Worm (Caenorhabditis elegans) whole organism, L4/young adult: ENCODE results near the gene F45D3.1.
A peak's percentile ranks its signal among the peaks of the same experiment; 100 is the strongest.

Experiments
- W03F9.2 ChIP-seq: fragments of 150-350 bp; optimal IDR thresholded peaks from 2 replicates; lab custom pipeline; 2014; ENCODE audit warnings: missing biosample characterization, missing genetic modification characterization
- dao-5 ChIP-seq: sonication (generic microtip); optimal IDR thresholded peaks from 2 replicates; lab custom pipeline; 2016; ENCODE audit warnings: missing genotype, missing genetic modification characterization, moderate library complexity, missing compliant biosample characterization
- him-1 ChIP-seq: sonication (generic microtip); optimal IDR thresholded peaks from 2 replicates; lab custom pipeline; 2016; ENCODE audit warnings: missing genotype, missing genetic modification reagents, missing genetic modification characterization, missing compliant biosample characterization

The F45D3.1 gene

DNA sequence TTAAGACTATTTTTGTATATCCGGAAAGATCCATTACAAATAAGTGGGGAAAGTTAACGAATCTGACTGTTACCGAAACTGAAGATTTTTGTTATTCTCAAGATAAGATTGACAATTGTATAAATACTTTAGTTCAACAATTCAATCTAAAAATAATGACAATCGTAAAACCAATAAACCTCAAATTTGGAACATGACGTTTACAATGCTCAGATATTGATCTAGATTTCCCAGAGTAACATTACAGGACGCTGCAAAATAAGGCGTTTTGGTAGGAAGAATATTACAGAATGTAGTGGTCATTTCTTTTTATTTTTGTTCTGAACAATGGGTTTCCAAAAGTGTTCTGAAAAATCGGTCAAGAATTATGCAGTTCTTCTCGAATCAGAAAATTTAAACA is at the start of gene F45D3.1:
Gene F45D3.1 (plus strand): TSS at position 301 of the 400 bp plus-strand sequence.
- TF ChIP-seq W03F9.2 (tag; lab: Kevin White, UChicago), result no peak
- TF ChIP-seq dao-5, result no peak
- no peak for TF ChIP-seq him-1 (tag; lab: Kevin White, UChicago)

ce11 chrV:12477139-12477538 is 49.7 kb upstream of the F45D3.1 start:
- TF ChIP-seq him-1 (tag; lab: Kevin White, UChicago), result no peak
- TF ChIP-seq W03F9.2 (tag; lab: Kevin White, UChicago), result no peak
- TF ChIP-seq dao-5, result no peak

ce11 chrV:12478111-12478510 is 48.7 kb upstream of the F45D3.1 start, which contains the start of gene atn-1:
atn-1 (plus strand) TSS chrV:12478411.
- TF ChIP-seq W03F9.2 (tag; lab: Kevin White, UChicago) (no peak), dao-5 (no peak), him-1 (tag; lab: Kevin White, UChicago) (no peak)

DNA sequence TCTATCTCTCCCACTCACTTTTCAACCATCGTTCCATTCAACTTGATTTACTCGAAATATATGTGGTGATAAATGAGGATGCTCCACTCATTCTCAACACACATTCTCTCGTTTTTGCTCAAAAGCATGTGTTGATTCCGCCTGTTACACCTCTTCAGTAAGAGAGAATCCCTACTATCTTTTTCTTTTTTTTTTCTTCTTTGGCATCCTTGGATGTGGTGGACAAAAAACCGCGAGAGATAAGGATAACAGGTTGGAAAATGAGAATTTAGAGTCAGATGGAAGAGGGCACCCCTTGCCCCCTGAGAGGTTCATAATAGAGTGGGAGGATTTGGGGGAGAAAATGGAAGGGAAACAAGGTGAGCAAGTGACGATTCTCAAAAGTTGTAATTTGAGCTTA is 47.9 kb upstream of the F45D3.1 start:
- TF ChIP-seq dao-5 (no peak), him-1 (tag; lab: Kevin White, UChicago) (no peak), W03F9.2 (tag; lab: Kevin White, UChicago) (no peak)

- TF ChIP-seq W03F9.2 (tag; lab: Kevin White, UChicago) (no peak), him-1 (tag; lab: Kevin White, UChicago) (no peak), dao-5 (no peak)
Observed at ce11 chrV:12484585-12484984, 42.3 kb upstream of the F45D3.1 start, which contains the start of gene srt-39. srt-39 (plus strand) TSS chrV:12484885.

- TF ChIP-seq him-1 (tag; lab: Kevin White, UChicago) (no peak), W03F9.2 (tag; lab: Kevin White, UChicago) (no peak), dao-5 (no peak)
Observed at ce11 chrV:12486934-12487333, 39.9 kb upstream of the F45D3.1 start, which contains the start of gene inx-11. inx-11 (plus strand) TSS chrV:12487234.

DNA sequence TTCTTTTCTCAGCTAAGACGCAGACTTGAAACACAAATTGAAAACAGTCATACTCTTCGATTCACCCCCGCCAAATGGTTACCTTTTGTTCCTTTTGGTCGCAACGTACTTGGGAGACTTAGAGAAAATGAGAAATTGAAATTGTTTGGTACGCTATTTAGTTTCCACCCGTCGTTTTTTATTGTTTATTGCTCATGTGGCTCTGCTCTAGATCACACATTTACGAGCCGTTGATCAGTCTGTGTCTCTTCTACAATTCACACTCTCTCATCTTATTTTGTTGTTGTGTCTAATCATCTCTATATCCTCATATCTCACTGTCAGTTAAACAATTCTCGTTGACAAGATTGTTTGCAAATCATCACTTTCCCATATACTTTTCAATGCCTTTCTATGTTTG is 38.9 kb upstream of the F45D3.1 start:
- no peak for TF ChIP-seq W03F9.2 (tag; lab: Kevin White, UChicago)
- TF ChIP-seq him-1 (tag; lab: Kevin White, UChicago), result no peak
- no peak for TF ChIP-seq dao-5

DNA sequence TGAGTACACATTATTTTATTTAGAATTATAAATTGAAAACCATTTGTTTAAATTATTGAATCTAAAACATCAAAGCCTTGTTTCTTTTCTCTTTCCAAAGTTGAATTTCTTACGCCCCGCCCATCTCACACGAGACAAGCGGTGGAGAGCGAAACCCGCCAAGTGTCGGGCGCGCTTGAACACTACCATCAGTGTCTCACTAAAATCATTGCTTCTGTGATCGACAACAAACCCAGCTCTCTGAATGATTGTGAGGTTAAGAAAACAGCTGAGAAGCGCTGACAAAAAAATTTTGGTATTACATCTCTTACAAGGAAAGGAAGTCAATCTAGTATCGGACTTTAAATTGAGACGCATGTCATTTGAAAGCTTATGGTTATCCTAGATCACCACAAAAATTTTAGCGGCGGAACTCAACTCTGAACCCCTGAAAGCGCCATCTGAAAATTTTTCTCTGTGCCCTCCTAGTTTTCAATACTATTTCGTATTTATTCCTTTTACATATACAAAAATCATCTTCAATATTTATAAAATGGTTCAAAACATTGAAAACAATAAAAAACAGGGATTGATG is 35.7 kb upstream of the F45D3.1 start:
- no peak for TF ChIP-seq dao-5
- TF ChIP-seq W03F9.2 (tag; lab: Kevin White, UChicago), result peak; percentile 63
- no peak for TF ChIP-seq him-1 (tag; lab: Kevin White, UChicago)

DNA sequence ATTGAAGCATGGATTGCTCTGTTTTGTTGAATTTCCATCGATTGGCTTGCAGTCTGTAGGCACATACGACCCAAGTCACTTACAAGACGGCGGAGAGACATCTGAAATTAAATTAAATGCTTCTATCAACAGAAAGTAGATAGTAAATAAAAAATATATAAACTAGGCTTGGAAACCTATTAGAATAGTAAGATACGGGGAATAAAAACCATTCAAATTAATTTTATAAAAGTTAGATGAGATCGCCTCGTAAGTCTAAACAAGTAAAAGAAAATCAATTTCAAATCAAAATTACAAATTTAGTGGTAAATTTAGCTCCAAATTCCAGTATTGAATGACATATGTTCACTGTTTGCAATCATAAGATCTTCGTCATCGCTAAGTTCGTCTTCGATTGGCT is 32.3 kb upstream of the F45D3.1 start, which contains the start of gene mrps-11:
Gene mrps-11 (minus strand): TSS at position 101 of the 400 bp plus-strand sequence.
- TF ChIP-seq W03F9.2 (tag; lab: Kevin White, UChicago) (no peak), him-1 (tag; lab: Kevin White, UChicago) (no peak), dao-5 (no peak)

- peak; percentile 80 for TF ChIP-seq W03F9.2 (tag; lab: Kevin White, UChicago)
- no peak for TF ChIP-seq him-1 (tag; lab: Kevin White, UChicago)
- TF ChIP-seq dao-5, result no peak
Observed at ce11 chrV:12497725-12498263, 29.1 kb upstream of the F45D3.1 start, which contains the start of the genes W04D2.4 and rbm-25. W04D2.4 (minus strand) TSS chrV:12497755. rbm-25 (plus strand) TSS chrV:12498213.

DNA sequence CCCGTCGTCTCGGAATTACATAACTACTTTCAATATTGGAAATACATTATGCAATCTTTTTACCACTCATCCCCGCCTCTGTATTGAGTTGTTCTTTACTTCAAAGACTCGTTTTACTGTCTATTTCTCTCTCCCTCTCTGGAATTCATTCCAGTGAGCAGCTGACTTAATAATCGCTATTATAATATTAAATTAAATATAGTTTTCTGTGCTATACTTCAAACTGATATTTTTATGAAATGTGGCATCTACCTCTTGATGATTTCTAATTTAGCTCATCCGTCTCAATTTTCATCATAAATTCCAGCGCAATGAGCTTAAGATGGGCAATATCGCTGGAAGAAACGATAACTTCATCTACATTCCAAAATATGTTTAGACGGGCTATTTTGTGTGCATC is 23.4 kb upstream of the F45D3.1 start, which contains the start of gene T28H10.1:
Gene T28H10.1 (plus strand): TSS at position 301 of the 400 bp plus-strand sequence.
- TF ChIP-seq him-1 (tag; lab: Kevin White, UChicago), result no peak
- TF ChIP-seq W03F9.2 (tag; lab: Kevin White, UChicago), result no peak
- TF ChIP-seq dao-5, result no peak

DNA sequence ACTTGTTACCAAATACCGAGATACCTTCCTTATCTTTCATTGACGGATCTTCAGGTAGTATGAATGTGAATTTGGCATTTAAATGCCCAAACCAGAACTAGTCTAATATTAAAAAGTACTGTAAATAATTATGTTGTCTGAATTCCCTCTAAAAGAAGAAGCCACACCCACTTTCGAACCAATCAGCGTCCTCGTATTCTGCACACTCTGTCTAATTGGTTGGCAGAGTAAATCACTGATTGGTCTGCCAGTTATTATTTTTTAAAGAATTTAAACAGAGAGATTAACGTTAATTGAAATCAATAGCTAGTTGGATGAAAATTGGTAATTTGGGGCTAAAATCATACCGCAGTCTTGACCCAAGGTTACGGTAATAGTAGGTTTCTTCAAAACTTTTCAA is 21.1 kb upstream of the F45D3.1 start:
- TF ChIP-seq W03F9.2 (tag; lab: Kevin White, UChicago) (no peak), dao-5 (no peak), him-1 (tag; lab: Kevin White, UChicago) (no peak)

ce11 chrV:12506185-12506584 is 20.7 kb upstream of the F45D3.1 start, which contains the start of gene nlp-46:
nlp-46 (minus strand) TSS chrV:12506285.
- TF ChIP-seq dao-5 (no peak), him-1 (tag; lab: Kevin White, UChicago) (no peak), W03F9.2 (tag; lab: Kevin White, UChicago) (no peak)

- no peak for TF ChIP-seq him-1 (tag; lab: Kevin White, UChicago)
- TF ChIP-seq W03F9.2 (tag; lab: Kevin White, UChicago), result no peak
- TF ChIP-seq dao-5, result no peak
Observed at ce11 chrV:12511946-12512345, 14.9 kb upstream of the F45D3.1 start.
